Worm (Caenorhabditis elegans): ENCODE measurements around the gene cnc-4.

ce11 chrV:1435106-1435505 is 11.9 kb upstream of the cnc-4 start:
- TF ChIP-seq nhr-237 (tag; optimal IDR thresholded peaks at IDR 0.05) (no peak), unc-62 (GFP tag; optimal IDR thresholded peaks at IDR 0.05) (no peak), unc-55 (GFP tag; optimal IDR thresholded peaks at IDR 0.05) (no peak), lsy-2 (tag; optimal IDR thresholded peaks at IDR 0.05) (no peak), lin-39 (tag; optimal IDR thresholded peaks at IDR 0.05) (no peak), nhr-25 (tag; optimal IDR thresholded peaks at IDR 0.05) (no peak), mdl-1 (tag; optimal IDR thresholded peaks at IDR 0.05) (no peak)

All from whole organism, L2 larva.